Worm (Caenorhabditis elegans): ENCODE results near the gene his-24.

The his-24 gene

DNA sequence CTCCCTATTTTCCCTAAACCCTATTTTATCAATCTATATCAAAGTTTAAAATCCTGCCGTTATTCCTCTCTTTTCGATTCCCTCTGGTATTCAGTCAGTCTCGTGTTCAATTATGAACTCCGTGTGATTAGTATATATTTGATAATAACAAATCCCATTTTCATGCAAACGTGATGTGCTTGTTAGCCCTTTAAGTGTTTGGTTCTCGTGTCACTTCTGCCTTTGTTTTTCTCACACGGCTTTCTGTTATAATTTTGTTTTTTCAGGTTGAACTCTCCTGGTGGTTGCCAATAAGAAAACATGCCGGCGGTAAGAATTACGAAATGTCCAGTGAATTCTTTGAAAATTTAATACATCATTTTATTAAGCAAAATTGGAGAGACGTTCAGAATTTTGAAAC is 23.4 kb upstream of the his-24 start, which contains the start of gene M163.21:
TSS of gene M163.21 (plus strand) at position 301 of the 400 bp plus-strand sequence.
- TF ChIP-seq T22C8.4 (GFP tag; IDR thresholded peaks at IDR 0.05) (no peak), med-1 (GFP tag; optimal IDR thresholded peaks at IDR 0.05; ENCODE audit: insufficient read depth) (no peak), flt-1 (GFP tag; IDR thresholded peaks at IDR 0.05) (no peak), ref-1 (GFP tag; conservative IDR thresholded peaks at IDR 0.05) (no peak), ztf-23 (GFP tag; IDR thresholded peaks at IDR 0.05) (no peak), klf-2 (GFP tag; conservative IDR thresholded peaks at IDR 0.05) (no peak), tab-1 (GFP tag; IDR thresholded peaks at IDR 0.05) (no peak), cog-1 (tag; optimal IDR thresholded peaks at IDR 0.05) (no peak), ztf-29 (GFP tag; IDR thresholded peaks at IDR 0.05) (no peak)

DNA sequence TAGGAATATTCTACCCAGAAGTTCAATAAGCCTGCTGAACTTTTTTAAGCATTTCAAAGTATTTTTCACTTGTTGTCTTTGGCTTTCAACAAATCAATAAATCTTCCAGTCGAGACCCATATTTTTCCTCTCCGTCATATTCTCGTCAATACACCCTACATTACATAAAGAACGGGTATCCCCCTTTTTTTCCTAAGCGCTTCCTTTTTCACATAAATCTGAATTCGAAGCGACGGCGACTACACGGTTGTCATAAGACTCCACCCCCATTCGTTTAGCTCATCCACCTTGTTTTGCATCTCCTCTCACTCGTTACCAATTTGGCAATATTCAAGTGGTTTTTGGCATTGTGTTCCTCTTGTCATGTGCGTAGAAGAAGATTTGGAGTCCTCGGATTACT is 20.6 kb upstream of the his-24 start, which contains the start of gene M163.9:
TSS of gene M163.9 (plus strand) at position 301 of the 400 bp plus-strand sequence.
- TF ChIP-seq ztf-23 (GFP tag; IDR thresholded peaks at IDR 0.05): no peak
- TF ChIP-seq tab-1 (GFP tag; IDR thresholded peaks at IDR 0.05): no peak
- no peak for TF ChIP-seq flt-1 (GFP tag; IDR thresholded peaks at IDR 0.05)
- no peak for TF ChIP-seq ztf-29 (GFP tag; IDR thresholded peaks at IDR 0.05)
- TF ChIP-seq ref-1 (GFP tag; conservative IDR thresholded peaks at IDR 0.05): no peak
- no peak for TF ChIP-seq med-1 (GFP tag; optimal IDR thresholded peaks at IDR 0.05; ENCODE audit: insufficient read depth)
- no peak for TF ChIP-seq klf-2 (GFP tag; conservative IDR thresholded peaks at IDR 0.05)
- no peak for TF ChIP-seq cog-1 (tag; optimal IDR thresholded peaks at IDR 0.05)

DNA sequence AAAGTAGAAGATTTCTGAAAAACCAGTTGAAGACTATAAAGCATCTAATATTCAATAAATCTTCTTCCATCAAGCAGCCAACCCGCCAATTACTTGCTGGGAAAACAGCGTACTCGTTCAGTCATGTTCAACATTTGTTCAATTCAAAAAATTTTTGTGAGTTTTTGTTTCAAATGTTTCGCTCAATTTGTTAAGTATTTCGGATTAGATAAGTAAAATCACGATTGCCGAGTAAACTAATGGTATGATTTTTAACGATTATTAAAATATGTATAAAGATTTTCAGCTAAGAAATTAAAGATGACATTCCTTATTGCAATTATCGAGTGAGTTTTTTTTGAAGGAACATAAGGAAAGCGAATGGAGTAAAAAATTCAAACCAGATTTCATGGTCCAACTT is 19.2 kb upstream of the his-24 start, which contains the start of gene M163.10:
TSS of gene M163.10 (plus strand) at position 301 of the 400 bp plus-strand sequence.
- TF ChIP-seq tab-1 (GFP tag; IDR thresholded peaks at IDR 0.05) (no peak), flt-1 (GFP tag; IDR thresholded peaks at IDR 0.05) (no peak), ref-1 (GFP tag; conservative IDR thresholded peaks at IDR 0.05) (no peak), ztf-23 (GFP tag; IDR thresholded peaks at IDR 0.05) (no peak), med-1 (GFP tag; optimal IDR thresholded peaks at IDR 0.05; ENCODE audit: insufficient read depth) (no peak), cog-1 (tag; optimal IDR thresholded peaks at IDR 0.05) (no peak), klf-2 (GFP tag; conservative IDR thresholded peaks at IDR 0.05) (no peak), ztf-29 (GFP tag; IDR thresholded peaks at IDR 0.05) (no peak), T22C8.4 (GFP tag; IDR thresholded peaks at IDR 0.05) (no peak)

DNA sequence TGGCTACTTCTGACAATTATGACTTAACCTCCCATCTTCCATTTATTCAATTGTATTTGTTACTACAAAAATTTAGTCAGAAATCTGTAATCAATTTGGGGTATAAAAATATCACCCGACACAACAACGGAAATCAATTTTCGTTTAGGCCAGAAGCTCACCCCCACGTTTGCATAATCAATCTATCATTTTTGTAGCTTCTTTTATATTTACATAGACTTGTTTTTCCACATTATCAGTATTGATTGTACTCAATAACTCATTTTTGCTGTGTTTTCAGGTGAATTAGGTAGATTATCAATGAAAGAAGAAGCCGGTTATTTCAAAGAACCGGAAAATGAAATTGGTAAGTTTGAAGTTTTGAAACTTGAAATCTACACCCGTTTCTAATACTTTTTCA is 16.2 kb upstream of the his-24 start, which contains the start of gene M163.5:
TSS of gene M163.5 (plus strand) at position 301 of the 400 bp plus-strand sequence.
- TF ChIP-seq ztf-29 (GFP tag; IDR thresholded peaks at IDR 0.05) (no peak), klf-2 (GFP tag; conservative IDR thresholded peaks at IDR 0.05) (no peak), ref-1 (GFP tag; conservative IDR thresholded peaks at IDR 0.05) (no peak), flt-1 (GFP tag; IDR thresholded peaks at IDR 0.05) (no peak)

- TF ChIP-seq T22C8.4 (GFP tag; IDR thresholded peaks at IDR 0.05) (no peak), ztf-23 (GFP tag; IDR thresholded peaks at IDR 0.05) (no peak), ztf-29 (GFP tag; IDR thresholded peaks at IDR 0.05) (no peak), med-1 (GFP tag; optimal IDR thresholded peaks at IDR 0.05; ENCODE audit: insufficient read depth) (no peak), tab-1 (GFP tag; IDR thresholded peaks at IDR 0.05) (no peak), cog-1 (tag; optimal IDR thresholded peaks at IDR 0.05) (no peak), flt-1 (GFP tag; IDR thresholded peaks at IDR 0.05) (no peak), ref-1 (GFP tag; conservative IDR thresholded peaks at IDR 0.05) (no peak), klf-2 (GFP tag; conservative IDR thresholded peaks at IDR 0.05) (no peak)
Measured at ce11 chrX:14476625-14477257, 13.2 kb upstream of the his-24 start.

DNA sequence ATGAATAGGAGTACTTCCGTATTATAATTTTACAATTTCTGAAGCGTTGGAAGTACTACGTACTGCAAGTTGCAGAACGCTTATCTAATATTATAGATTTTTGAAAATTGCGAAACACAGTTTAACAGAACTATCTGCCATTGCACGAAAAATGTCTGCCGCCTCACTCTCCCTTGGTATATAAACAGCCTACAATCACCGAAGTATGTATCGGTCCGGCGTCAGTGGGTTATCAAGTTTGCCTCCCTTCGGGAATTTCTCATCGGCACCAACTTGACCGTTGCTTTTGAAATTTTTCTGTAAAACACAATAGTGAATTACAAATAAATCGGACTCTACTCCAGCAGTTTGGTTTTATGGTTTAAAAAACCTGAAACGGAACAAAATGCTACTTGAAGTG is 12.6 kb upstream of the his-24 start:
- no peak for TF ChIP-seq cog-1 (tag; optimal IDR thresholded peaks at IDR 0.05)
- no peak for TF ChIP-seq flt-1 (GFP tag; IDR thresholded peaks at IDR 0.05)
- TF ChIP-seq T22C8.4 (GFP tag; IDR thresholded peaks at IDR 0.05): no peak
- no peak for TF ChIP-seq tab-1 (GFP tag; IDR thresholded peaks at IDR 0.05)
- TF ChIP-seq ztf-23 (GFP tag; IDR thresholded peaks at IDR 0.05): no peak
- no peak for TF ChIP-seq ztf-29 (GFP tag; IDR thresholded peaks at IDR 0.05)
- TF ChIP-seq ref-1 (GFP tag; conservative IDR thresholded peaks at IDR 0.05): no peak
- no peak for TF ChIP-seq med-1 (GFP tag; optimal IDR thresholded peaks at IDR 0.05; ENCODE audit: insufficient read depth)
- TF ChIP-seq klf-2 (GFP tag; conservative IDR thresholded peaks at IDR 0.05): no peak

- TF ChIP-seq tab-1 (GFP tag; IDR thresholded peaks at IDR 0.05) (no peak), klf-2 (GFP tag; conservative IDR thresholded peaks at IDR 0.05) (no peak), ref-1 (GFP tag; conservative IDR thresholded peaks at IDR 0.05) (no peak), ztf-23 (GFP tag; IDR thresholded peaks at IDR 0.05) (no peak), med-1 (GFP tag; optimal IDR thresholded peaks at IDR 0.05; ENCODE audit: insufficient read depth) (no peak), ztf-29 (GFP tag; IDR thresholded peaks at IDR 0.05) (no peak), cog-1 (tag; optimal IDR thresholded peaks at IDR 0.05) (no peak), T22C8.4 (GFP tag; IDR thresholded peaks at IDR 0.05) (no peak), flt-1 (GFP tag; IDR thresholded peaks at IDR 0.05) (no peak)
Measured at ce11 chrX:14478193-14478592, 11.7 kb upstream of the his-24 start.

ce11 chrX:14478743-14479428 is 11.0 kb upstream of the his-24 start, which contains the start of gene M163.11:
M163.11 (plus strand) TSS chrX:14479378.
- TF ChIP-seq ref-1 (GFP tag; conservative IDR thresholded peaks at IDR 0.05) (no peak), ztf-23 (GFP tag; IDR thresholded peaks at IDR 0.05) (0 out of 2 replicates have a peak, but pooled peaks have one; percentile 46)

DNA sequence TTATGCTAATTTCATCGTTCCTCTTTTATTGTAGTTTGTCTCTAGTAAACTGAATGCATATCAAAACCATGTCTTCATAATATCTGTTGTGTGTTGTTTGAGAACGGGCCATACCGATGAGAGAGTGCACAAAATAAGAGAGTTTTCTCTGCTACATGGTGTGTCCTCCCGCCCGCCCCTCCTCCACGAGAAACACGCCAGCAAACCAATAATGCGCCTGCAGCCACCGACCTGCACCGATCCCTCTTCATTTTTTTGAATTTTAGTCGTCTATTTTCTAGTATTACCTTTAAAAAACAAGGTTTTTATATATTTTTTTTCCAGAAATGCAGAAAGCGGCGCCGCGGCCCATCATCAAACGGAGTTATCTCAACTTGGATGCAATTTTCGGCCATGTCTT is 9.6 kb upstream of the his-24 start, which contains the start of gene gfi-3:
TSS of gene gfi-3 (plus strand) at position 325 of the 400 bp plus-strand sequence.
- TF ChIP-seq T22C8.4 (GFP tag; IDR thresholded peaks at IDR 0.05) (peak; percentile 13; the same call in 1 of the 2 replicates), med-1 (GFP tag; optimal IDR thresholded peaks at IDR 0.05; ENCODE audit: insufficient read depth) (peak; percentile 40), ztf-23 (GFP tag; IDR thresholded peaks at IDR 0.05) (peak; percentile 81), flt-1 (GFP tag; IDR thresholded peaks at IDR 0.05) (no peak; the same call in 1 of the 2 replicates), ztf-29 (GFP tag; IDR thresholded peaks at IDR 0.05) (no peak)

Measured in whole organism, midembryonic.